Fruit fly (Drosophila melanogaster) whole organism, embryonic: ENCODE data around the gene Pp2C1.

Experiments used
- Aef1 ChIP-seq: fragments of 200-800 bp; sonication (Bioruptor generic); IDR thresholded peaks from 3 replicates; pipeline ENCODE4 v1.3.6; 2022; ENCODE audit warnings: missing biosample characterization, missing genetic modification characterization
- Asciz ChIP-seq: fragments of 200-800 bp; sonication (Bioruptor generic); optimal IDR thresholded peaks from 2 replicates; lab custom pipeline; 2017; ENCODE audit warnings: missing biosample characterization, mild to moderate bottlenecking, missing genetic modification characterization, missing genetic modification reagents
- CG10147 ChIP-seq: fragments of 200-800 bp; sonication (Bioruptor generic); optimal IDR thresholded peaks from 2 replicates; lab custom pipeline; 2019; ENCODE audit warnings: missing biosample characterization, mild to moderate bottlenecking, missing genetic modification characterization, moderate library complexity
- CG13123 ChIP-seq: fragments of 200-800 bp; sonication (Bioruptor generic); optimal IDR thresholded peaks from 2 replicates; lab custom pipeline; 2016; ENCODE audit warnings: missing biosample characterization, missing genetic modification characterization
- CG13287 ChIP-seq: fragments of 200-800 bp; sonication (Bioruptor generic); IDR thresholded peaks from 2 replicates; pipeline ENCODE4 v1.3.6; 2022; ENCODE audit warnings: missing biosample characterization, missing genetic modification characterization; ENCODE audit not compliant: partially characterized antibody
- CG13424 ChIP-seq: fragments of 200-800 bp; sonication (Bioruptor generic); optimal IDR thresholded peaks from 2 replicates; lab custom pipeline; 2019; ENCODE audit warnings: missing biosample characterization, mild to moderate bottlenecking, missing genetic modification characterization, moderate library complexity
- CG15479 ChIP-seq: fragments of 200-800 bp; sonication (Bioruptor generic); optimal IDR thresholded peaks from 3 replicates; lab custom pipeline; 2019; ENCODE audit warnings: missing biosample characterization, mild to moderate bottlenecking, missing genetic modification characterization, moderate library complexity
- CG17328 ChIP-seq: fragments of 200-800 bp; sonication (Bioruptor generic); IDR thresholded peaks from 2 replicates; pipeline ENCODE4 v1.3.6; 2022; ENCODE audit warnings: missing biosample characterization, missing genetic modification characterization
- CG18011 ChIP-seq: fragments of 200-800 bp; sonication (Bioruptor generic); optimal IDR thresholded peaks from 2 replicates; lab custom pipeline; 2017; ENCODE audit warnings: missing biosample characterization, missing genetic modification characterization, mild to moderate bottlenecking, moderate library complexity, missing genotype
- CG2875 ChIP-seq: fragments of 200-800 bp; sonication (Bioruptor generic); optimal IDR thresholded peaks from 2 replicates; lab custom pipeline; 2017; ENCODE audit warnings: missing biosample characterization, mild to moderate bottlenecking, missing genetic modification characterization, missing genetic modification reagents
- CG30403 ChIP-seq: fragments of 200-800 bp; sonication (Bioruptor generic); optimal IDR thresholded peaks from 3 replicates; lab custom pipeline; 2016; ENCODE audit warnings: missing biosample characterization, missing genetic modification characterization
- CG3407 ChIP-seq: fragments of 200-800 bp; sonication (Bioruptor generic); optimal IDR thresholded peaks from 2 replicates; lab custom pipeline; 2018; ENCODE audit warnings: missing biosample characterization, mild to moderate bottlenecking, missing genetic modification characterization
- CG8290 ChIP-seq, 3 experiments: fragments of 200-800 bp; sonication (Bioruptor generic); optimal IDR thresholded peaks; 2 replicates each; lab custom pipeline; 2016 to 2019; ENCODE audit warnings: missing biosample characterization in 3 of 3, missing genetic modification characterization in 3 of 3, mild to moderate bottlenecking in 2 of 3, moderate library complexity in 1 of 3
- CG9727 ChIP-seq: fragments of 200-800 bp; sonication (Bioruptor generic); optimal IDR thresholded peaks from 3 replicates; lab custom pipeline; 2017; ENCODE audit warnings: missing biosample characterization, mild to moderate bottlenecking, missing genetic modification characterization
- CG9797 ChIP-seq: fragments of 200-800 bp; sonication (Bioruptor generic); optimal IDR thresholded peaks from 3 replicates; lab custom pipeline; 2018; ENCODE audit warnings: missing biosample characterization, mild to moderate bottlenecking, missing genetic modification characterization
- D ChIP-seq, 2 experiments: fragments of 200-800 bp in 1 of 2; fragments of >200 bp in 1 of 2; sonication (Bioruptor generic) in 1 of 2; optimal IDR thresholded peaks; 2 replicates in 1 of 2; 3 replicates in 1 of 2; lab custom pipeline; 2017; ENCODE audit warnings: mild to moderate bottlenecking in 1 of 2, missing biosample characterization in 1 of 2, missing genetic modification characterization in 1 of 2, missing genetic modification reagents in 1 of 2
- HHEX ChIP-seq: fragments of 200-800 bp; sonication (Bioruptor generic); optimal IDR thresholded peaks from 3 replicates; lab custom pipeline; 2017; ENCODE audit warnings: missing biosample characterization, mild to moderate bottlenecking, missing genetic modification characterization, missing genetic modification reagents
- Hr3 ChIP-seq: fragments of 200-800 bp; sonication (Bioruptor generic); optimal IDR thresholded peaks from 3 replicates; lab custom pipeline; 2016; ENCODE audit warnings: missing biosample characterization, missing genetic modification characterization
- Hr78 ChIP-seq, 2 experiments: fragments of 200-800 bp in 1 of 2; fragments of >200 bp in 1 of 2; sonication (Bioruptor generic) in 1 of 2; optimal IDR thresholded peaks; 2 replicates each; lab custom pipeline; 2017 to 2019; ENCODE audit warnings: missing biosample characterization in 2 of 2, missing genetic modification characterization in 2 of 2, mild to moderate bottlenecking in 1 of 2, moderate library complexity in 1 of 2
- Lim3 ChIP-seq: fragments of 200-800 bp; sonication (Bioruptor generic); IDR thresholded peaks from 2 replicates; pipeline ENCODE4 v1.3.6; 2022; ENCODE audit warnings: missing biosample characterization, missing genetic modification characterization
- Lpt ChIP-seq: fragments of >200 bp; optimal IDR thresholded peaks from 2 replicates; lab custom pipeline; 2018; ENCODE audit warnings: missing biosample characterization, missing genetic modification characterization
- NC2α ChIP-seq: fragments of 200-800 bp; sonication (Bioruptor generic); optimal IDR thresholded peaks from 2 replicates; lab custom pipeline; 2016; ENCODE audit warnings: missing biosample characterization, missing genetic modification characterization
- Poxn ChIP-seq: fragments of 200-800 bp; sonication (Bioruptor generic); IDR thresholded peaks from 2 replicates; pipeline ENCODE4 v1.3.6; 2022; ENCODE audit warnings: missing biosample characterization, missing genetic modification characterization
- Six4 ChIP-seq: fragments of 200-800 bp; sonication (Bioruptor generic); optimal IDR thresholded peaks from 2 replicates; lab custom pipeline; 2016; ENCODE audit warnings: missing biosample characterization, missing genetic modification characterization
- Ssrp ChIP-seq: fragments of 200-800 bp; sonication (Bioruptor generic); optimal IDR thresholded peaks from 2 replicates; lab custom pipeline; 2018; ENCODE audit warnings: missing biosample characterization, mild to moderate bottlenecking, missing genetic modification characterization, moderate library complexity
- Tbp ChIP-seq: fragments of >200 bp; optimal IDR thresholded peaks from 2 replicates; lab custom pipeline; 2018; ENCODE audit warnings: missing biosample characterization, missing genetic modification characterization
- Xrp1 ChIP-seq: fragments of 200-800 bp; sonication (Bioruptor generic); IDR thresholded peaks from 2 replicates; pipeline ENCODE4 v1.3.6; 2022; ENCODE audit warnings: missing biosample characterization, missing genetic modification characterization
- amos ChIP-seq: fragments of 200-800 bp; sonication (Bioruptor generic); IDR thresholded peaks from 2 replicates; pipeline ENCODE4 v1.3.6; 2022; ENCODE audit warnings: missing biosample characterization, missing genetic modification characterization; ENCODE audit not compliant: partially characterized antibody
- ap ChIP-seq: fragments of 200-800 bp; sonication (Bioruptor generic); IDR thresholded peaks from 2 replicates; pipeline ENCODE4 v1.3.6; 2022; ENCODE audit warnings: missing biosample characterization, missing genetic modification characterization
- cato ChIP-seq: fragments of 200-800 bp; sonication (Bioruptor generic); optimal IDR thresholded peaks from 2 replicates; lab custom pipeline; 2016; ENCODE audit warnings: missing biosample characterization, missing genetic modification characterization, borderline replicate concordance
- chif ChIP-seq, 2 experiments: fragments of 200-800 bp; sonication (Bioruptor generic); optimal IDR thresholded peaks; 3 replicates each; lab custom pipeline; 2016; ENCODE audit warnings: missing biosample characterization in 2 of 2, missing genetic modification characterization in 2 of 2
- chinmo ChIP-seq: fragments of 200-800 bp; sonication (Bioruptor generic); IDR thresholded peaks from 4 replicates; pipeline ENCODE4 v1.3.6; 2022; ENCODE audit warnings: missing biosample characterization, missing genetic modification characterization; ENCODE audit not compliant: partially characterized antibody
- corto ChIP-seq: fragments of 200-800 bp; sonication (Bioruptor generic); optimal IDR thresholded peaks from 2 replicates; lab custom pipeline; 2016; ENCODE audit warnings: missing biosample characterization, mild to moderate bottlenecking, missing genetic modification characterization, moderate library complexity
- crol ChIP-seq: fragments of 200-800 bp; sonication (Bioruptor generic); IDR thresholded peaks from 2 replicates; pipeline ENCODE4 v1.3.6; 2022; ENCODE audit warnings: missing biosample characterization, missing genetic modification characterization
- fd102C ChIP-seq: fragments of 200-800 bp; sonication (Bioruptor generic); optimal IDR thresholded peaks from 2 replicates; lab custom pipeline; 2018; ENCODE audit warnings: missing biosample characterization, mild to moderate bottlenecking, missing genetic modification characterization, moderate library complexity
- inv ChIP-seq: fragments of 200-800 bp; sonication (Bioruptor generic); IDR thresholded peaks from 2 replicates; pipeline ENCODE4 v1.3.6; 2022; ENCODE audit warnings: missing biosample characterization, missing genetic modification characterization; ENCODE audit not compliant: partially characterized antibody
- nerfin-2 ChIP-seq: fragments of 200-800 bp; sonication (Bioruptor generic); IDR thresholded peaks from 2 replicates; pipeline ENCODE4 v1.3.6; 2022; ENCODE audit warnings: missing biosample characterization, missing genetic modification characterization; ENCODE audit not compliant: partially characterized antibody
- nom ChIP-seq: fragments of 200-800 bp; sonication (Bioruptor generic); optimal IDR thresholded peaks from 2 replicates; lab custom pipeline; 2017; ENCODE audit warnings: missing biosample characterization, missing genetic modification characterization, mild to moderate bottlenecking, moderate library complexity, missing genetic modification reagents
- pfk ChIP-seq: fragments of 200-800 bp; sonication (Bioruptor generic); optimal IDR thresholded peaks from 2 replicates; lab custom pipeline; 2018; ENCODE audit warnings: missing biosample characterization, mild to moderate bottlenecking, missing genetic modification characterization, moderate library complexity
- phol ChIP-seq: fragments of 200-800 bp; sonication (Bioruptor generic); optimal IDR thresholded peaks from 3 replicates; lab custom pipeline; 2018; ENCODE audit warnings: missing biosample characterization, mild to moderate bottlenecking, missing genetic modification characterization, moderate library complexity
- pros ChIP-seq: fragments of 200-800 bp; sonication (Bioruptor generic); optimal IDR thresholded peaks from 3 replicates; lab custom pipeline; 2019; ENCODE audit warnings: missing biosample characterization, mild to moderate bottlenecking, missing genetic modification characterization, moderate library complexity
- ro ChIP-seq: fragments of 200-800 bp; sonication (Bioruptor generic); IDR thresholded peaks from 2 replicates; pipeline ENCODE4 v1.3.6; 2022; ENCODE audit warnings: missing biosample characterization, missing genetic modification characterization
- sd ChIP-seq: fragments of 200-800 bp; sonication (Bioruptor generic); optimal IDR thresholded peaks from 3 replicates; lab custom pipeline; 2018; ENCODE audit warnings: missing biosample characterization, mild to moderate bottlenecking, missing genetic modification characterization, moderate library complexity
- sens-2 ChIP-seq: fragments of 200-800 bp; sonication (Bioruptor generic); IDR thresholded peaks from 2 replicates; pipeline ENCODE4 v1.3.6; 2022; ENCODE audit warnings: missing biosample characterization, missing genetic modification characterization

Pp2C1 gene

dm6 chrX:4677427-4677826, 9.3 kb downstream of the Pp2C1 start (continued):
- TF ChIP-seq Poxn (GFP tag; lab: Robert Waterston, UW), result no peak
- TF ChIP-seq CG15479, result peak; percentile 26
- TF ChIP-seq Lim3, result no peak
- TF ChIP-seq phol (tag; lab: Kevin White, UChicago), result no peak
- TF ChIP-seq NC2α, result no peak
- no peak for TF ChIP-seq HHEX (GFP tag; lab: Kevin White, UChicago)
- no peak for TF ChIP-seq corto (GFP tag; lab: Kevin White, UChicago)
- TF ChIP-seq CG8290 (GFP tag; optimal IDR thresholded peaks at IDR 0.05; lab: Kevin White, UChicago), result no peak
- TF ChIP-seq CG8290 (tag; optimal IDR thresholded peaks at IDR 0.05; lab: Kevin White, UChicago), result peak in 1 of 2 experiments; percentile 3
- no peak for TF ChIP-seq amos (GFP tag; lab: Robert Waterston, UW)
- no peak for TF ChIP-seq cato (GFP tag; lab: Kevin White, UChicago)
- no peak for TF ChIP-seq chif (GFP tag; optimal IDR thresholded peaks at IDR 0.05; lab: Kevin White, UChicago)
- no peak for TF ChIP-seq Six4
- no peak for TF ChIP-seq crol (GFP tag; lab: Robert Waterston, UW)
- no peak for TF ChIP-seq CG30403 (GFP tag; lab: Kevin White, UChicago)
- TF ChIP-seq nerfin-2 (GFP tag; lab: Robert Waterston, UW), result no peak
- TF ChIP-seq fd102C (GFP tag; lab: Kevin White, UChicago), result no peak
- no peak for TF ChIP-seq CG17328
- no peak for TF ChIP-seq Hr3
- no peak for TF ChIP-seq Aef1 (GFP tag; lab: Robert Waterston, UW)
- TF ChIP-seq CG3407 (GFP tag; lab: Kevin White, UChicago), result no peak
- no peak for TF ChIP-seq CG18011 (GFP tag; lab: Kevin White, UChicago)
- no peak for TF ChIP-seq pfk (GFP tag; lab: Kevin White, UChicago)
- TF ChIP-seq CG9727 (GFP tag; lab: Kevin White, UChicago), result no peak
- peak; percentile 19 for TF ChIP-seq pros
- TF ChIP-seq Tbp, result no peak
- TF ChIP-seq CG9797, result no peak
- TF ChIP-seq nom (GFP tag; lab: Kevin White, UChicago), result peak; percentile 25
- no peak for TF ChIP-seq chinmo (GFP tag; lab: Robert Waterston, UW)
- no peak for TF ChIP-seq ro (GFP tag; lab: Robert Waterston, UW)
- TF ChIP-seq Asciz (GFP tag; lab: Kevin White, UChicago), result no peak
- TF ChIP-seq CG13424 (tag; lab: Kevin White, UChicago), result no peak
- TF ChIP-seq CG10147, result no peak
- TF ChIP-seq Ssrp (tag; lab: Kevin White, UChicago), result no peak
- no peak for TF ChIP-seq ap (GFP tag; lab: Robert Waterston, UW)
- TF ChIP-seq CG13123 (GFP tag; lab: Kevin White, UChicago), result no peak
- no peak for TF ChIP-seq CG2875 (GFP tag; lab: Kevin White, UChicago)
- no peak for TF ChIP-seq CG13287
- TF ChIP-seq D (optimal IDR thresholded peaks at IDR 0.05; lab: Kevin White, UChicago), result no peak
- no peak for TF ChIP-seq D (GFP tag; optimal IDR thresholded peaks at IDR 0.05; lab: Kevin White, UChicago)
- no peak for TF ChIP-seq Hr78 (GFP tag; optimal IDR thresholded peaks at IDR 0.05; lab: Kevin White, UChicago)
- TF ChIP-seq Xrp1 (GFP tag; lab: Robert Waterston, UW), result 0 out of 2 replicates have a peak, but pooled peaks have one; percentile 30
- TF ChIP-seq Lpt (GFP tag; lab: Kevin White, UChicago), result no peak
- no peak for TF ChIP-seq sens-2
- peak; percentile 43 for TF ChIP-seq sd (tag; lab: Kevin White, UChicago)
- no peak for TF ChIP-seq inv (GFP tag; lab: Robert Waterston, UW)
- TF ChIP-seq, all 482 proteins: peak for 11
